Worm (Caenorhabditis elegans) whole organism, L1 larva: ENCODE data around the gene Y76B12C.4.

Source experiments
- C16A3.4 ChIP-seq: fragments of 150-350 bp; optimal IDR thresholded peaks from 2 replicates; lab custom pipeline; 2014; ENCODE audit warnings: missing biosample characterization, missing genetic modification characterization
- Y116A8C.19 ChIP-seq: sonication (generic microtip); optimal IDR thresholded peaks from 2 replicates; lab custom pipeline; 2016; ENCODE audit warnings: missing compliant biosample characterization, missing genetic modification characterization, borderline replicate concordance
- ama-1 ChIP-seq: fragments of 150-350 bp; optimal IDR thresholded peaks from 2 replicates; lab custom pipeline; 2014
- fkh-10 ChIP-seq: sonication (generic microtip); optimal IDR thresholded peaks from 2 replicates; lab custom pipeline; 2017; ENCODE audit warnings: missing biosample characterization, missing genetic modification reagents, missing genetic modification characterization
- lin-15B ChIP-seq: fragments of 150-350 bp; sonication (generic microtip); optimal IDR thresholded peaks from 3 replicates; lab custom pipeline; 2014; ENCODE audit warnings: missing biosample characterization, missing genetic modification characterization
- lin-39 ChIP-seq: fragments of 150-350 bp; optimal IDR thresholded peaks from 2 replicates; lab custom pipeline; 2014; ENCODE audit warnings: missing biosample characterization, missing genetic modification reagents, missing genetic modification characterization
- pqm-1 ChIP-seq: sonication (generic microtip); optimal IDR thresholded peaks from 3 replicates; lab custom pipeline; 2017; ENCODE audit warnings: missing biosample characterization, missing genetic modification characterization
- zag-1 ChIP-seq: fragments of 150-350 bp; optimal IDR thresholded peaks from 2 replicates; lab custom pipeline; 2014; ENCODE audit warnings: missing biosample characterization, missing genetic modification characterization

DNA sequence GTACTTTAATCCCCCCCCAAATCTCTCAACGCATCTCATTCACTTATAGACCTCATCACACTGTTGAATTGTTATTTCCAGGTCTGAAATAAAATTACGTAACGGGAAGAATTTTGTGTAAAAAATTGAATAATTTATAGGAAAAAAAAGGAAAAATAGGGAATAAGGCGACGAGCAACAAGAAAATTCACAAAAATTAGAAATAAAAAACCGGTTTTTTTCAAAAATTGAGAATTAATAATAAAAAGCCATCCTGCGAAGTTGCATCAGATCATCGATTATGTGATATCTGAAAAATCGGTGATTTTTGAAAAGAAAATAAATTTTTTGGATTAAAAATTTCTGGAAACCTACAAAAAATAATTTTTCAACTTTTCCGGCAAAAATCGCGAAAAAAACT, 36.7 kb upstream of the Y76B12C.4 start:
- no peak for TF ChIP-seq zag-1 (tag; lab: Kevin White, UChicago)
- TF ChIP-seq Y116A8C.19 (tag; lab: Kevin White, UChicago): no peak
- no peak for TF ChIP-seq lin-15B
- no peak for TF ChIP-seq pqm-1 (tag; lab: Kevin White, UChicago)
- TF ChIP-seq lin-39 (tag; lab: Kevin White, UChicago): no peak
- no peak for TF ChIP-seq C16A3.4 (tag; lab: Kevin White, UChicago)
- no peak for TF ChIP-seq fkh-10
- no peak for TF ChIP-seq ama-1
